Fruit fly (Drosophila melanogaster): ENCODE measurements around the gene a10.

- no peak for TF ChIP-seq CG7101 (tag; optimal IDR thresholded peaks at IDR 0.05)
- no peak for TF ChIP-seq kay (GFP tag; ENCODE audit: borderline replicate concordance)
- TF ChIP-seq Clk (GFP tag; optimal IDR thresholded peaks at IDR 0.05) = no peak
- no peak for TF ChIP-seq bab1 (GFP tag; optimal IDR thresholded peaks at IDR 0.05)
- no peak for TF ChIP-seq cnc (optimal IDR thresholded peaks at IDR 0.05)
- no peak for TF ChIP-seq Mnt (GFP tag; optimal IDR thresholded peaks at IDR 0.05)
- TF ChIP-seq toe (GFP tag; optimal IDR thresholded peaks at IDR 0.05) = no peak
Observed at dm6 chr3L:16984813-16985387, 38.6 kb downstream of the a10 start.

Data from whole organism, adult.